Fruit fly (Drosophila melanogaster) whole organism, prepupa: Measurements from ENCODE around the gene CG7362.

ENCODE experiments used
- Blimp-1 ChIP-seq: fragments of 200-800 bp; sonication (Bioruptor generic); optimal IDR thresholded peaks from 3 replicates; lab custom pipeline; 2017; ENCODE audit warnings: missing biosample characterization, missing genetic modification characterization, mild to moderate bottlenecking, moderate library complexity, missing genetic modification reagents
- CG10631 ChIP-seq: fragments of 200-800 bp; sonication (Bioruptor generic); optimal IDR thresholded peaks from 2 replicates; lab custom pipeline; 2016; ENCODE audit warnings: missing biosample characterization, missing genetic modification characterization
- CG10669 ChIP-seq: fragments of 200-800 bp; sonication (Bioruptor generic); optimal IDR thresholded peaks from 3 replicates; lab custom pipeline; 2018; ENCODE audit warnings: missing biosample characterization, mild to moderate bottlenecking, missing genetic modification characterization, moderate library complexity
- CG11762 ChIP-seq: fragments of 200-800 bp; sonication (Bioruptor generic); optimal IDR thresholded peaks from 3 replicates; lab custom pipeline; 2016; ENCODE audit warnings: missing biosample characterization, missing genetic modification characterization; ENCODE audit not compliant: insufficient read depth
- CG11902 ChIP-seq: fragments of 200-800 bp; sonication (Bioruptor generic); optimal IDR thresholded peaks from 3 replicates; lab custom pipeline; 2016; ENCODE audit warnings: missing biosample characterization, missing genetic modification characterization
- CG15336 ChIP-seq: fragments of 200-800 bp; sonication (Bioruptor generic); IDR thresholded peaks from 2 replicates; pipeline ENCODE4 v1.3.6; 2022; ENCODE audit warnings: missing biosample characterization, missing genetic modification characterization
- CG1621 ChIP-seq: fragments of 200-800 bp; sonication (Bioruptor generic); optimal IDR thresholded peaks from 3 replicates; lab custom pipeline; 2018; ENCODE audit warnings: missing biosample characterization, mild to moderate bottlenecking, missing genetic modification characterization
- CG16779 ChIP-seq: fragments of 200-800 bp; sonication (Bioruptor generic); optimal IDR thresholded peaks from 3 replicates; lab custom pipeline; 2017; ENCODE audit warnings: missing biosample characterization, mild to moderate bottlenecking, missing genetic modification characterization
- CG3032 ChIP-seq: fragments of 200-800 bp; optimal IDR thresholded peaks from 2 replicates; lab custom pipeline; 2019; ENCODE audit warnings: missing biosample characterization, mild to moderate bottlenecking, missing genetic modification characterization, moderate library complexity
- CG34406 ChIP-seq: fragments of 200-800 bp; sonication (Bioruptor generic); optimal IDR thresholded peaks from 3 replicates; lab custom pipeline; 2016; ENCODE audit warnings: missing biosample characterization, missing genetic modification characterization
- CG3919 ChIP-seq: fragments of 200-800 bp; sonication (Bioruptor generic); optimal IDR thresholded peaks from 3 replicates; lab custom pipeline; 2016; ENCODE audit warnings: missing biosample characterization, missing genetic modification characterization
- CG6163 ChIP-seq: fragments of 200-800 bp; sonication (Bioruptor generic); IDR thresholded peaks from 3 replicates; pipeline ENCODE4 v1.3.6; 2022; ENCODE audit warnings: missing biosample characterization, missing genetic modification characterization
- CG6276 ChIP-seq: fragments of 200-800 bp; sonication (Bioruptor generic); optimal IDR thresholded peaks from 2 replicates; lab custom pipeline; 2017; ENCODE audit warnings: missing biosample characterization, mild to moderate bottlenecking, missing genetic modification characterization
- CG6792 ChIP-seq: fragments of 200-800 bp; sonication (Bioruptor generic); optimal IDR thresholded peaks from 3 replicates; lab custom pipeline; 2016; ENCODE audit warnings: missing biosample characterization, missing genetic modification characterization
- CG6854 ChIP-seq: fragments of 200-800 bp; sonication (Bioruptor generic); optimal IDR thresholded peaks from 2 replicates; lab custom pipeline; 2017; ENCODE audit warnings: missing biosample characterization, mild to moderate bottlenecking, missing genetic modification characterization
- CG7368 ChIP-seq: fragments of 200-800 bp; sonication (Bioruptor generic); optimal IDR thresholded peaks from 3 replicates; lab custom pipeline; 2016; ENCODE audit warnings: missing biosample characterization, missing genetic modification characterization
- CG8119 ChIP-seq: fragments of 200-800 bp; sonication (Bioruptor generic); IDR thresholded peaks from 3 replicates; pipeline ENCODE4 v1.3.6; 2022; ENCODE audit warnings: missing biosample characterization, missing genetic modification characterization
- CG8319 ChIP-seq: fragments of 200-800 bp; sonication (Bioruptor generic); optimal IDR thresholded peaks from 3 replicates; lab custom pipeline; 2016; ENCODE audit warnings: missing biosample characterization, missing genetic modification characterization
- CG8632 ChIP-seq: fragments of 200-800 bp; sonication (Bioruptor generic); optimal IDR thresholded peaks from 3 replicates; lab custom pipeline; 2016; ENCODE audit warnings: missing biosample characterization, missing genetic modification characterization
- Eip78C ChIP-seq: fragments of 200-800 bp; sonication (Bioruptor generic); peaks from one replicate; lab custom pipeline; 2016; ENCODE audit warnings: missing biosample characterization, missing genetic modification characterization
- Eip93F ChIP-seq: fragments of 200-800 bp; sonication (Bioruptor generic); optimal IDR thresholded peaks from 2 replicates; lab custom pipeline; 2016; ENCODE audit warnings: missing biosample characterization, mild to moderate bottlenecking, missing genetic modification characterization
- Ets21C ChIP-seq: fragments of 200-800 bp; sonication (Bioruptor generic); optimal IDR thresholded peaks from 3 replicates; lab custom pipeline; 2016; ENCODE audit warnings: missing biosample characterization, missing genetic modification characterization
- Gug ChIP-seq: fragments of 200-800 bp; sonication (Bioruptor generic); IDR thresholded peaks from 2 replicates; pipeline ENCODE4 v1.3.6; 2022; ENCODE audit warnings: missing biosample characterization, missing genetic modification characterization
- Hr39 ChIP-seq: fragments of 200-800 bp; sonication (Bioruptor generic); optimal IDR thresholded peaks from 2 replicates; lab custom pipeline; 2016; ENCODE audit warnings: missing biosample characterization, missing genetic modification characterization
- Hr4 ChIP-seq: fragments of 200-800 bp; sonication (Bioruptor generic); optimal IDR thresholded peaks from 3 replicates; lab custom pipeline; 2016; ENCODE audit warnings: missing biosample characterization, missing genetic modification characterization
- Met ChIP-seq: fragments of 200-800 bp; sonication (Bioruptor generic); optimal IDR thresholded peaks from 3 replicates; lab custom pipeline; 2016; ENCODE audit warnings: missing biosample characterization, missing genetic modification characterization
- Smox ChIP-seq: fragments of 200-800 bp; sonication (Bioruptor generic); optimal IDR thresholded peaks from 3 replicates; lab custom pipeline; 2016; ENCODE audit warnings: missing biosample characterization, missing genetic modification characterization
- Sox102F ChIP-seq: fragments of 200-800 bp; sonication (Bioruptor generic); optimal IDR thresholded peaks from 2 replicates; lab custom pipeline; 2016; ENCODE audit warnings: missing biosample characterization, mild to moderate bottlenecking, missing genetic modification characterization
- Sox14 ChIP-seq: fragments of 200-800 bp; sonication (Bioruptor generic); optimal IDR thresholded peaks from 3 replicates; lab custom pipeline; 2016; ENCODE audit warnings: missing biosample characterization, missing genetic modification characterization
- Sox15 ChIP-seq: fragments of 200-800 bp; sonication (Bioruptor generic); optimal IDR thresholded peaks from 3 replicates; lab custom pipeline; 2016; ENCODE audit warnings: missing biosample characterization, missing genetic modification characterization
- achi ChIP-seq: fragments of 200-800 bp; sonication (Bioruptor generic); optimal IDR thresholded peaks from 3 replicates; lab custom pipeline; 2016; ENCODE audit warnings: missing biosample characterization, missing genetic modification characterization
- dsx ChIP-seq: fragments of 200-800 bp; optimal IDR thresholded peaks from 3 replicates; lab custom pipeline; 2019; ENCODE audit warnings: missing biosample characterization, mild to moderate bottlenecking, missing genetic modification characterization, moderate library complexity; ENCODE audit not compliant: poor library complexity, severe bottlenecking
- eg ChIP-seq: fragments of 200-800 bp; sonication (Bioruptor generic); IDR thresholded peaks from 3 replicates; pipeline ENCODE4 v1.3.6; 2022; ENCODE audit warnings: missing biosample characterization, missing genetic modification characterization
- fd59A ChIP-seq: fragments of 200-800 bp; sonication (Bioruptor generic); optimal IDR thresholded peaks from 2 replicates; lab custom pipeline; 2017; ENCODE audit warnings: missing biosample characterization, mild to moderate bottlenecking, missing genetic modification characterization, missing genetic modification reagents
- fkh ChIP-seq: fragments of 200-800 bp; sonication (Bioruptor generic); optimal IDR thresholded peaks from 3 replicates; lab custom pipeline; 2017; ENCODE audit warnings: missing biosample characterization, mild to moderate bottlenecking, missing genetic modification characterization, moderate library complexity
- salr ChIP-seq, 2 experiments: fragments of 200-800 bp; sonication (Bioruptor generic); optimal IDR thresholded peaks; 3 replicates each; lab custom pipeline; 2016 to 2018; ENCODE audit warnings: missing biosample characterization in 2 of 2, missing genetic modification characterization in 2 of 2, mild to moderate bottlenecking in 1 of 2
- spab ChIP-seq: fragments of 200-800 bp; sonication (Bioruptor generic); optimal IDR thresholded peaks from 2 replicates; lab custom pipeline; 2017; ENCODE audit warnings: missing biosample characterization, mild to moderate bottlenecking, missing genetic modification characterization, missing genetic modification reagents
- ss ChIP-seq, 2 experiments: fragments of 200-800 bp; sonication (Bioruptor generic); optimal IDR thresholded peaks; 2 replicates in 1 of 2; 3 replicates in 1 of 2; lab custom pipeline; 2017 to 2018; ENCODE audit warnings: mild to moderate bottlenecking in 2 of 2, missing biosample characterization in 2 of 2, missing genetic modification characterization in 2 of 2, moderate library complexity in 1 of 2
- svp ChIP-seq: fragments of 200-800 bp; sonication (Bioruptor generic); peaks from one replicate; lab custom pipeline; 2016; ENCODE audit warnings: missing biosample characterization, missing genetic modification characterization
- vri ChIP-seq: fragments of 200-800 bp; sonication (Bioruptor generic); optimal IDR thresholded peaks from 3 replicates; lab custom pipeline; 2016; ENCODE audit warnings: missing biosample characterization, mild to moderate bottlenecking, missing genetic modification characterization

CG7362 gene

dm6 chr3R:14709480-14709984, 44.7 kb downstream of the CG7362 start:
- TF ChIP-seq salr (GFP tag; optimal IDR thresholded peaks at IDR 0.05; lab: Kevin White, UChicago): no peak
- TF ChIP-seq svp (GFP tag; lab: Kevin White, UChicago): peak; percentile 30

dm6 chr3R:14708948-14709385, 45.3 kb downstream of the CG7362 start:
- TF ChIP-seq CG3919 (peak; percentile 3), CG11902 (GFP tag; lab: Kevin White, UChicago) (no peak), CG16779 (peak; percentile 16), CG34406 (GFP tag; lab: Kevin White, UChicago) (no peak), Eip93F (peak; percentile 42), fkh (GFP tag; lab: Kevin White, UChicago) (peak; percentile 87), CG6854 (GFP tag; lab: Kevin White, UChicago) (peak; percentile 25), svp (GFP tag; lab: Kevin White, UChicago) (peak; percentile 91), ss (GFP tag; optimal IDR thresholded peaks at IDR 0.05; lab: Kevin White, UChicago) (peak in 1 of 2 experiments; percentile 12), eg (GFP tag; lab: Robert Waterston, UW) (no peak), CG3032 (tag; lab: Kevin White, UChicago) (no peak), Hr39 (GFP tag; lab: Kevin White, UChicago) (no peak), CG8632 (no peak), Blimp-1 (GFP tag; lab: Kevin White, UChicago) (no peak), vri (GFP tag; lab: Kevin White, UChicago) (peak; percentile 48), Sox15 (no peak), CG8119 (GFP tag; lab: Robert Waterston, UW) (no peak), Sox102F (GFP tag; lab: Kevin White, UChicago) (no peak), Eip78C (GFP tag; lab: Kevin White, UChicago) (peak; percentile 80)

dm6 chr3R:14707703-14708643, 46.3 kb downstream of the CG7362 start:
- TF ChIP-seq Sox15: no peak

- TF ChIP-seq CG6276 (GFP tag; lab: Kevin White, UChicago) (peak; percentile 1), CG11902 (GFP tag; lab: Kevin White, UChicago) (peak; percentile 81), CG7368 (peak; percentile 70), Sox102F (GFP tag; lab: Kevin White, UChicago) (peak; percentile 49), spab (GFP tag; lab: Kevin White, UChicago) (no peak), CG8119 (GFP tag; lab: Robert Waterston, UW) (peak; percentile 71), CG34406 (GFP tag; lab: Kevin White, UChicago) (peak; percentile 72), achi (GFP tag; lab: Kevin White, UChicago) (peak; percentile 43), Smox (GFP tag; lab: Kevin White, UChicago) (peak; percentile 58), eg (GFP tag; lab: Robert Waterston, UW) (peak; percentile 78; the same call in 2 of the 3 replicates), vri (GFP tag; lab: Kevin White, UChicago) (peak; percentile 14), CG8632 (peak; percentile 63), ss (GFP tag; optimal IDR thresholded peaks at IDR 0.05; lab: Kevin White, UChicago) (peak; percentile 2 to 25), CG11762 (GFP tag; lab: Kevin White, UChicago) (peak; percentile 19), Gug (GFP tag; lab: Robert Waterston, UW) (peak; percentile 53; the same call in 1 of the 2 replicates), Met (GFP tag; lab: Kevin White, UChicago) (peak; percentile 73), CG10631 (GFP tag; lab: Kevin White, UChicago) (peak; percentile 44), fd59A (GFP tag; lab: Kevin White, UChicago) (no peak), svp (GFP tag; lab: Kevin White, UChicago) (peak; percentile 83), CG15336 (peak; percentile 82), Sox14 (GFP tag; lab: Kevin White, UChicago) (peak; percentile 36), Ets21C (GFP tag; lab: Kevin White, UChicago) (peak; percentile 64), CG8319 (GFP tag; lab: Kevin White, UChicago) (peak; percentile 58), Blimp-1 (GFP tag; lab: Kevin White, UChicago) (peak; percentile 40), salr (GFP tag; optimal IDR thresholded peaks at IDR 0.05; lab: Kevin White, UChicago) (peak in 1 of 2 experiments; percentile 28), Hr4 (GFP tag; lab: Kevin White, UChicago) (peak; percentile 58), CG10669 (GFP tag; lab: Kevin White, UChicago) (peak; percentile 23), CG6792 (GFP tag; lab: Kevin White, UChicago) (peak; percentile 75), CG6163 (GFP tag; lab: Robert Waterston, UW) (peak; percentile 84), Eip78C (GFP tag; lab: Kevin White, UChicago) (peak; percentile 93), CG1621 (tag; lab: Kevin White, UChicago) (no peak), dsx (GFP tag; lab: Kevin White, UChicago) (peak; percentile 13), Hr39 (GFP tag; lab: Kevin White, UChicago) (peak; percentile 70)
Measured at dm6 chr3R:14706860-14707259, 47.4 kb downstream of the CG7362 start.
